Worm (Caenorhabditis elegans): ENCODE data around the gene C27D8.4.

C27D8.4 gene

DNA sequence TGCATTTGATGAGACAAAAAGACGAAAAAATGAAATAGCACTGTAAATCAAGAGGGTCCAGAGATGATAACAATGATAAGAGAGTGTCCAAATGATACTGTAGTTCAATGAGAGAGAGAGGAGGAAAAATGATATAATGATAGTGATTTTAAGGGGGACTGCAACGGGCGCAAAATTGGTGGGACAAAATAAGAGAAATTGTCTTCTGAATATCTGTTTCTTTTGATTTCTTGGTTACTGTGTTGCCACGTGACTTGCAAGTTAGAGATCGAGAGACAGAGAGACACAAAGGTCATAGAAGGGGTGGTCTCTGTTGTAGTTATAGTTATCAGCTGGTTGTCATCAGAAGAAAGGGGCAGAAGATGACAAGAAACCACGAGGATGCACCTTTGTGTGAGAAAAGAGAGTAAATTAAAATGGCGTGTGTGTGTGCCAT is 12.1 kb downstream of the C27D8.4 start (continued):
- TF ChIP-seq fos-1 (tag; optimal IDR thresholded peaks at IDR 0.05): no peak
- peak; percentile 23 for TF ChIP-seq C16A3.4 (tag; optimal IDR thresholded peaks at IDR 0.05)
- peak; percentile 81 for TF ChIP-seq lin-14 (GFP tag; optimal IDR thresholded peaks at IDR 0.05)
- TF ChIP-seq lin-35 (GFP tag; optimal IDR thresholded peaks at IDR 0.05): peak in 1 of 2 experiments; percentile 81
- TF ChIP-seq nhr-12 (tag; optimal IDR thresholded peaks at IDR 0.05): no peak
- TF ChIP-seq swsn-7 (tag; optimal IDR thresholded peaks at IDR 0.05): no peak
- peak; percentile 61 for TF ChIP-seq elt-2 (tag; optimal IDR thresholded peaks at IDR 0.05)
- no peak for TF ChIP-seq fkh-10 (GFP tag; optimal IDR thresholded peaks at IDR 0.05)
- peak; percentile 88 for TF ChIP-seq nhr-71 (tag; optimal IDR thresholded peaks at IDR 0.05)
- TF ChIP-seq Y116A8C.19 (tag; optimal IDR thresholded peaks at IDR 0.05; ENCODE audit: borderline replicate concordance): no peak
- no peak for TF ChIP-seq mef-2 (tag; optimal IDR thresholded peaks at IDR 0.05)
- no peak for TF ChIP-seq unc-30 (tag; optimal IDR thresholded peaks at IDR 0.05)
- peak; percentile 58 for TF ChIP-seq jun-1 (tag; optimal IDR thresholded peaks at IDR 0.05)
- peak; percentile 95 for TF ChIP-seq nhr-85 (tag)
- TF ChIP-seq snu-23 (GFP tag; optimal IDR thresholded peaks at IDR 0.05): peak; percentile 78
- no peak for TF ChIP-seq ama-1 (optimal IDR thresholded peaks at IDR 0.05)
- peak; percentile 25 for TF ChIP-seq mep-1 (tag; optimal IDR thresholded peaks at IDR 0.05)
- TF ChIP-seq ets-5 (GFP tag; IDR thresholded peaks at IDR 0.05): no peak
- no peak for TF ChIP-seq C34B4.2 (tag; optimal IDR thresholded peaks at IDR 0.05)
- no peak for TF ChIP-seq aha-1 (tag; optimal IDR thresholded peaks at IDR 0.05)
- no peak for TF ChIP-seq dsc-1 (tag; optimal IDR thresholded peaks at IDR 0.05)
- no peak for TF ChIP-seq alr-1 (tag; optimal IDR thresholded peaks at IDR 0.05; ENCODE audit: borderline replicate concordance)
- peak; percentile 79 for TF ChIP-seq tbx-2 (tag; optimal IDR thresholded peaks at IDR 0.05)
- no peak for TF ChIP-seq ceh-88 (GFP tag; IDR thresholded peaks at IDR 0.05)
- no peak for TF ChIP-seq unc-86 (tag; optimal IDR thresholded peaks at IDR 0.05)
- TF ChIP-seq egl-27 (tag; optimal IDR thresholded peaks at IDR 0.05): peak in 1 of 2 experiments; percentile 2
- TF ChIP-seq skn-1 (tag; optimal IDR thresholded peaks at IDR 0.05): no peak
- peak; percentile 76 for TF ChIP-seq vab-15 (tag; optimal IDR thresholded peaks at IDR 0.05)
- no peak for TF ChIP-seq F16B12.6 (tag; optimal IDR thresholded peaks at IDR 0.05)
- peak; percentile 47 for TF ChIP-seq unc-130 (tag; optimal IDR thresholded peaks at IDR 0.05)
- TF ChIP-seq hlh-4 (tag; optimal IDR thresholded peaks at IDR 0.05): no peak
- TF ChIP-seq ceh-8 (GFP tag; optimal IDR thresholded peaks at IDR 0.05): no peak
- no peak for TF ChIP-seq mab-9 (GFP tag; IDR thresholded peaks at IDR 0.05)
- no peak for TF ChIP-seq ceh-82 (tag; optimal IDR thresholded peaks at IDR 0.05)
- no peak for TF ChIP-seq nhr-76 (tag; optimal IDR thresholded peaks at IDR 0.05)
- TF ChIP-seq C04F5.9 (tag; optimal IDR thresholded peaks at IDR 0.05): no peak
- peak; percentile 80 for TF ChIP-seq blmp-1 (tag; optimal IDR thresholded peaks at IDR 0.05)
- no peak for TF ChIP-seq nhr-28 (tag; optimal IDR thresholded peaks at IDR 0.05)
- TF ChIP-seq zag-1 (tag; optimal IDR thresholded peaks at IDR 0.05): no peak
- no peak for TF ChIP-seq lin-13 (GFP tag; optimal IDR thresholded peaks at IDR 0.05)
- peak; percentile 84 for TF ChIP-seq nhr-90 (tag; optimal IDR thresholded peaks at IDR 0.05; ENCODE audit: poor library complexity)
- no peak for TF ChIP-seq fkh-4 (tag; optimal IDR thresholded peaks at IDR 0.05; ENCODE audit: borderline replicate concordance)
- TF ChIP-seq lir-3 (tag; optimal IDR thresholded peaks at IDR 0.05; ENCODE audit: poor library complexity): peak; percentile 41

DNA sequence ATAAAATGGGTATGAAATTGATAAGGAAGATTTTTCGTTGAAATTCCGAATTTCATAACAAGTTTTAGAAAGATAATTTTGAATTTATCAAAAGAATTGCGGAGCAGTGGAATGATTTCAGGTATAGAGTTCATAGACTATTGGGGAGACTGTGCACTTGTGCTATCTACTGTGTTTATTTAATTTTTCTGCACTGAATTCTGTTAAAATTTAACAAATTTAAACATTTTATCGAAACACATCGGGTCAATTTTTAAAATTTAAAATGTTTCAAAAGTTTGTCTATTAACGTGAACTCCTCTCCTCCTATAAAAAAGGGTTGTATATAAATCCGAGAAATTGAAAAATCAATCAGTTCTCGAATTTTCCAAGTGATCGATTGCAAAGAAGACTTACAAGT is 13.6 kb downstream of the C27D8.4 start, which contains the start of gene C27D8.1:
C27D8.1 (plus strand) TSS at position 301 of the 400 bp plus-strand sequence.
- TF ChIP-seq isw-1 (GFP tag; IDR thresholded peaks at IDR 0.05) (no peak), xbp-1 (tag; optimal IDR thresholded peaks at IDR 0.05) (no peak), ceh-90 (tag; optimal IDR thresholded peaks at IDR 0.05) (no peak), lir-3 (tag; optimal IDR thresholded peaks at IDR 0.05; ENCODE audit: poor library complexity) (no peak), aly-2 (tag; optimal IDR thresholded peaks at IDR 0.05) (no peak), ceh-63 (GFP tag; optimal IDR thresholded peaks at IDR 0.05) (no peak), nhr-19 (GFP tag; conservative IDR thresholded peaks at IDR 0.05) (no peak), nhr-77 (tag; optimal IDR thresholded peaks at IDR 0.05) (no peak), lin-13 (GFP tag; optimal IDR thresholded peaks at IDR 0.05) (no peak), pag-3 (tag; optimal IDR thresholded peaks at IDR 0.05; ENCODE audit: borderline replicate concordance, insufficient read depth) (no peak), C04F5.9 (tag; optimal IDR thresholded peaks at IDR 0.05) (no peak)

Data from whole organism, L1 larva.